Worm (Caenorhabditis elegans): ENCODE results near the gene nstp-3.

The nstp-3 gene

ce11 chrV:5790497-5791280, 7.3 kb downstream of the nstp-3 start, which contains the start of the genes nhr-142 and F44E7.9 (continued):
- TF ChIP-seq F49E8.2 (tag; optimal IDR thresholded peaks at IDR 0.05; ENCODE audit: borderline replicate concordance) = no peak
- TF ChIP-seq zip-11 (GFP tag; IDR thresholded peaks at IDR 0.05) = no peak
- no peak for TF ChIP-seq ceh-28 (tag; optimal IDR thresholded peaks at IDR 0.05)
- TF ChIP-seq fkh-10 (GFP tag; optimal IDR thresholded peaks at IDR 0.05) = peak; percentile 4
- peak; percentile 27 for TF ChIP-seq zfp-2 (tag; optimal IDR thresholded peaks at IDR 0.05)
- no peak for TF ChIP-seq ceh-32 (tag; optimal IDR thresholded peaks at IDR 0.05; ENCODE audit: poor library complexity)
- TF ChIP-seq php-3 (GFP tag; IDR thresholded peaks at IDR 0.05) = no peak
- TF ChIP-seq mes-2 (tag; optimal IDR thresholded peaks at IDR 0.05; ENCODE audit: poor library complexity, severe bottlenecking) = peak; percentile 95
- no peak for TF ChIP-seq Y105C5A.15 (GFP tag; IDR thresholded peaks at IDR 0.05)
- TF ChIP-seq spr-3 (GFP tag; optimal IDR thresholded peaks at IDR 0.05) = peak; percentile 70
- 0 out of 2 replicates have a peak, but pooled peaks have one; percentile 12 for TF ChIP-seq egl-43 (GFP tag; IDR thresholded peaks at IDR 0.05)
- peak; percentile 89 for TF ChIP-seq rbr-2 (tag; optimal IDR thresholded peaks at IDR 0.05)
- TF ChIP-seq ztf-11 (tag; optimal IDR thresholded peaks at IDR 0.05) = no peak
- peak; percentile 96 for TF ChIP-seq aha-1 (tag)
- peak; percentile 44; the same call in 1 of the 2 replicates for TF ChIP-seq vab-7 (GFP tag; IDR thresholded peaks at IDR 0.05)
- TF ChIP-seq saeg-2 (GFP tag; IDR thresholded peaks at IDR 0.05) = 0 out of 2 replicates have a peak, but pooled peaks have one; percentile 36
- peak; percentile 84 for TF ChIP-seq nhr-77 (tag; optimal IDR thresholded peaks at IDR 0.05)
- peak; percentile 84 for TF ChIP-seq T26A8.4 (GFP tag; IDR thresholded peaks at IDR 0.05)
- peak; percentile 75 for TF ChIP-seq unc-130 (GFP tag; optimal IDR thresholded peaks at IDR 0.05)
- TF ChIP-seq mxl-3 (GFP tag; optimal IDR thresholded peaks at IDR 0.05) = no peak
- TF ChIP-seq dmd-6 (GFP tag; IDR thresholded peaks at IDR 0.05) = peak; percentile 77
- peak; percentile 92 for TF ChIP-seq nhr-102 (tag; optimal IDR thresholded peaks at IDR 0.05)
- peak; percentile 91 for TF ChIP-seq nhr-6 (tag; optimal IDR thresholded peaks at IDR 0.05)
- no peak for TF ChIP-seq ces-1 (GFP tag; optimal IDR thresholded peaks at IDR 0.05)
- TF ChIP-seq hif-1 (tag; optimal IDR thresholded peaks at IDR 0.05) = peak; percentile 4 to 87
- TF ChIP-seq D1046.2 (GFP tag; IDR thresholded peaks at IDR 0.05) = no peak
- no peak for TF ChIP-seq daf-19 (GFP tag; conservative IDR thresholded peaks at IDR 0.05)
- TF ChIP-seq daf-8 (GFP tag; IDR thresholded peaks at IDR 0.05) = no peak
- TF ChIP-seq daf-16 (GFP tag; optimal IDR thresholded peaks at IDR 0.05) = no peak
- TF ChIP-seq daf-16 (tag; optimal IDR thresholded peaks at IDR 0.05) = peak; percentile 49
- TF ChIP-seq nhr-42 (GFP tag; IDR thresholded peaks at IDR 0.05) = peak; percentile 34; the same call in 1 of the 2 replicates
- TF ChIP-seq attf-4 (tag; optimal IDR thresholded peaks at IDR 0.05) = no peak
- TF ChIP-seq F37D6.2 (tag; optimal IDR thresholded peaks at IDR 0.05) = peak; percentile 61
- TF ChIP-seq tag-97 (GFP tag; IDR thresholded peaks at IDR 0.05) = no peak
- no peak for TF ChIP-seq lin-15B (tag; optimal IDR thresholded peaks at IDR 0.05)
- no peak for TF ChIP-seq daf-12 (tag; optimal IDR thresholded peaks at IDR 0.05)
- no peak for TF ChIP-seq lim-7 (GFP tag; IDR thresholded peaks at IDR 0.05)
- peak; percentile 71 for TF ChIP-seq pha-4 (GFP tag; IDR thresholded peaks at IDR 0.05)
- no peak for TF ChIP-seq pha-4 (tag; optimal IDR thresholded peaks at IDR 0.05)
- TF ChIP-seq ztf-7 (tag; optimal IDR thresholded peaks at IDR 0.05) = peak; percentile 80
- TF ChIP-seq sdz-12 (GFP tag; optimal IDR thresholded peaks at IDR 0.05) = no peak
- TF ChIP-seq ceh-62 (tag; optimal IDR thresholded peaks at IDR 0.05) = no peak
- no peak for TF ChIP-seq mdt-29 (GFP tag; IDR thresholded peaks at IDR 0.05)
- TF ChIP-seq arid-1 (GFP tag; conservative IDR thresholded peaks at IDR 0.05) = peak; percentile 76
- TF ChIP-seq zip-2 (tag; optimal IDR thresholded peaks at IDR 0.05) = peak; percentile 14
- TF ChIP-seq dmd-8 (GFP tag; IDR thresholded peaks at IDR 0.05) = no peak
- TF ChIP-seq dmd-9 (GFP tag; IDR thresholded peaks at IDR 0.05) = peak; percentile 70; the same call in 1 of the 2 replicates
- no peak for TF ChIP-seq nhr-10 (tag; optimal IDR thresholded peaks at IDR 0.05)
- TF ChIP-seq nhr-111 (GFP tag; optimal IDR thresholded peaks at IDR 0.05) = no peak
- TF ChIP-seq madf-5 (GFP tag; IDR thresholded peaks at IDR 0.05) = no peak
- TF ChIP-seq lin-39 (tag; optimal IDR thresholded peaks at IDR 0.05) = no peak

Measured in whole organism, L4 larva.